Fruit fly (Drosophila melanogaster) whole organism, wandering third instar larva: ENCODE measurements around the gene PH4alphaNE1.
A peak's percentile ranks its signal among the peaks of the same experiment; 100 is the strongest.

Experiments used
- CrebA ChIP-seq: fragments of 200-800 bp; sonication (Bioruptor generic); optimal IDR thresholded peaks from 2 replicates; lab custom pipeline; 2016; ENCODE audit warnings: missing biosample characterization, mild to moderate bottlenecking, missing genetic modification characterization, borderline replicate concordance
- N ChIP-seq: fragments of >200 bp; optimal IDR thresholded peaks from 2 replicates; lab custom pipeline; 2018; ENCODE audit warnings: missing biosample characterization, missing external identifiers, missing genetic modification characterization
- jim ChIP-seq: fragments of 175-275, 200-325 bp; sonication (Bioruptor generic); optimal IDR thresholded peaks from 2 replicates; lab custom pipeline; 2016; ENCODE audit warnings: missing biosample characterization, mild to moderate bottlenecking, missing genetic modification characterization
- pan ChIP-seq: fragments of >200 bp; optimal IDR thresholded peaks from 2 replicates; lab custom pipeline; 2017

Gene PH4alphaNE1

DNA sequence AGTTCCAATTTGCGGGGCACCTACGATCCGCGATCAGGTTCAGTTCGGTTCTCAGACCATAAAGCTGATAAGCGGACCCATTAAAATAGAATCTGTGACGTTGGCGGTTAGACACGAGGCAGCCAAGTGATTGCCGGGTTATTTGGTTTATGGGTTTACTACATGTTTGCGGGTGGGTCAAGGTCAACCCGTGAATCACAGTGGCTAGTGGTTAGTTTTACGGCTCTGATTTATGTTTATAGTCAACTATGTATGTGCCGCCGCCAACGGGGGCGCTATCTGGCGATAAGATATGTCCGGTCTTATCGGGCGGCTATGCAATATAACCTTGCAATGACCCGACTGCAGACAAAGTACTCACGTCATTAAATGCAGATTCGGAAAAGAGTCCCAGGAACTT, 50.7 kb downstream of the PH4alphaNE1 start:
- TF ChIP-seq jim (GFP tag; lab: Kevin White, UChicago) (no peak), pan (lab: Kevin White, UChicago) (no peak), CrebA (GFP tag; lab: Kevin White, UChicago) (peak; percentile 22), N (no peak)
